Fruit fly (Drosophila melanogaster) whole organism, embryonic: ENCODE results near the gene CG8135.

Experiments
- BtbVII ChIP-seq: fragments of 200-800 bp; sonication (Bioruptor generic); optimal IDR thresholded peaks from 3 replicates; lab custom pipeline; 2017; ENCODE audit warnings: missing biosample characterization, mild to moderate bottlenecking, missing genetic modification characterization
- CG10431 ChIP-seq: fragments of 200-800 bp; sonication (Bioruptor generic); optimal IDR thresholded peaks from 3 replicates; lab custom pipeline; 2018; ENCODE audit warnings: missing biosample characterization, mild to moderate bottlenecking, missing genetic modification characterization
- CG11247 ChIP-seq: fragments of 200-800 bp; sonication (Bioruptor generic); IDR thresholded peaks from 2 replicates; pipeline ENCODE4 v1.3.6; 2022; ENCODE audit warnings: missing biosample characterization, missing genetic modification characterization
- CG11696 ChIP-seq: fragments of 200-800 bp; sonication (Bioruptor generic); IDR thresholded peaks from 2 replicates; pipeline ENCODE4 v1.3.6; 2022; ENCODE audit warnings: missing biosample characterization, missing genetic modification characterization
- CG14710 ChIP-seq: fragments of 200-800 bp; sonication (Bioruptor generic); optimal IDR thresholded peaks from 3 replicates; lab custom pipeline; 2019; ENCODE audit warnings: missing biosample characterization, mild to moderate bottlenecking, missing genetic modification characterization, moderate library complexity
- CG15514 ChIP-seq: fragments of 200-800 bp; sonication (Bioruptor generic); optimal IDR thresholded peaks from 3 replicates; lab custom pipeline; 2017; ENCODE audit warnings: missing biosample characterization, missing genetic modification characterization, mild to moderate bottlenecking, moderate library complexity, missing genetic modification reagents
- CG17802 ChIP-seq: fragments of 200-800 bp; sonication (Bioruptor generic); optimal IDR thresholded peaks from 2 replicates; lab custom pipeline; 2018; ENCODE audit warnings: missing biosample characterization, mild to moderate bottlenecking, missing genetic modification characterization, moderate library complexity
- CG3163 ChIP-seq: fragments of 200-800 bp; sonication (Bioruptor generic); optimal IDR thresholded peaks from 3 replicates; lab custom pipeline; 2016; ENCODE audit warnings: missing biosample characterization, missing genetic modification characterization
- CG4360 ChIP-seq: fragments of 200-800 bp; sonication (Bioruptor generic); IDR thresholded peaks from 2 replicates; pipeline ENCODE4 v1.3.6; 2022; ENCODE audit warnings: missing biosample characterization, missing genetic modification characterization
- CG43689 ChIP-seq: fragments of 200-800 bp; sonication (Bioruptor generic); IDR thresholded peaks from 2 replicates; pipeline ENCODE4 v1.3.6; 2022; ENCODE audit warnings: missing biosample characterization, missing genetic modification characterization
- CG6272 ChIP-seq: fragments of 200-800 bp; sonication (Bioruptor generic); IDR thresholded peaks from 2 replicates; pipeline ENCODE4 v1.3.6; 2022; ENCODE audit warnings: missing biosample characterization, missing genetic modification characterization
- CG6854 ChIP-seq: fragments of 200-800 bp; sonication (Bioruptor generic); optimal IDR thresholded peaks from 3 replicates; lab custom pipeline; 2017; ENCODE audit warnings: missing biosample characterization, mild to moderate bottlenecking, missing genetic modification characterization
- CG7745 ChIP-seq: fragments of 200-800 bp; sonication (Bioruptor generic); optimal IDR thresholded peaks from 2 replicates; lab custom pipeline; 2018; ENCODE audit warnings: missing biosample characterization, mild to moderate bottlenecking, missing genetic modification characterization, moderate library complexity
- CG8290 ChIP-seq, 3 experiments: fragments of 200-800 bp; sonication (Bioruptor generic); optimal IDR thresholded peaks; 2 replicates each; lab custom pipeline; 2016 to 2019; ENCODE audit warnings: missing biosample characterization in 3 of 3, missing genetic modification characterization in 3 of 3, mild to moderate bottlenecking in 2 of 3, moderate library complexity in 1 of 3
- CG8924 ChIP-seq: fragments of 200-800 bp; optimal IDR thresholded peaks from 3 replicates; lab custom pipeline; 2019; ENCODE audit warnings: missing biosample characterization, mild to moderate bottlenecking, missing genetic modification characterization, moderate library complexity
- Deaf1 ChIP-seq: fragments of 200-800 bp; optimal IDR thresholded peaks from 3 replicates; lab custom pipeline; 2019; ENCODE audit warnings: missing biosample characterization, mild to moderate bottlenecking, missing genetic modification characterization, moderate library complexity
- Fer1 ChIP-seq: fragments of 200-800 bp; sonication (Bioruptor generic); optimal IDR thresholded peaks from 2 replicates; lab custom pipeline; 2017; ENCODE audit warnings: missing biosample characterization, mild to moderate bottlenecking, missing genetic modification characterization
- HLHmδ ChIP-seq: fragments of 200-800 bp; sonication (Bioruptor generic); optimal IDR thresholded peaks from 2 replicates; lab custom pipeline; 2018; ENCODE audit warnings: missing biosample characterization, mild to moderate bottlenecking, missing genetic modification characterization, moderate library complexity
- Hand ChIP-seq: fragments of 200-800 bp; sonication (Bioruptor generic); optimal IDR thresholded peaks from 2 replicates; lab custom pipeline; 2017; ENCODE audit warnings: mild to moderate bottlenecking, missing biosample characterization, missing genetic modification reagents, missing genetic modification characterization
- HmgZ ChIP-seq: fragments of 200-800 bp; sonication (Bioruptor generic); optimal IDR thresholded peaks from 2 replicates; lab custom pipeline; 2018; ENCODE audit warnings: missing biosample characterization, mild to moderate bottlenecking, missing genetic modification characterization
- Jarid2 ChIP-seq: fragments of 200-800 bp; sonication (Bioruptor generic); optimal IDR thresholded peaks from 3 replicates; lab custom pipeline; 2017; ENCODE audit warnings: mild to moderate bottlenecking, missing biosample characterization, missing genetic modification reagents, missing genetic modification characterization
- Max ChIP-seq: fragments of 200-800 bp; sonication (Bioruptor generic); optimal IDR thresholded peaks from 2 replicates; lab custom pipeline; 2016; ENCODE audit warnings: missing biosample characterization, mild to moderate bottlenecking, missing genetic modification characterization
- Med ChIP-seq: fragments of 200-800 bp; sonication (Bioruptor generic); peaks from one replicate; lab custom pipeline; 2016; ENCODE audit warnings: missing biosample characterization, missing genetic modification characterization, mild to moderate bottlenecking, inconsistent platforms, moderate library complexity
- NC2α ChIP-seq: fragments of 200-800 bp; sonication (Bioruptor generic); optimal IDR thresholded peaks from 2 replicates; lab custom pipeline; 2016; ENCODE audit warnings: missing biosample characterization, missing genetic modification characterization
- NFAT ChIP-seq: fragments of 200-800 bp; sonication (Bioruptor generic); IDR thresholded peaks from 2 replicates; pipeline ENCODE4 v1.3.6; 2022; ENCODE audit warnings: missing biosample characterization, missing genetic modification characterization
- Optix ChIP-seq: fragments of 200-800 bp; sonication (Bioruptor generic); IDR thresholded peaks from 3 replicates; pipeline ENCODE4 v1.3.6; 2022; ENCODE audit warnings: missing biosample characterization, missing genetic modification characterization
- Ravus ChIP-seq: fragments of 200-800 bp; sonication (Bioruptor generic); IDR thresholded peaks from 2 replicates; pipeline ENCODE4 v1.3.6; 2022; ENCODE audit warnings: missing biosample characterization, missing genetic modification characterization
- Trl ChIP-seq, 3 experiments: fragments of >200 bp in 2 of 3; fragments of 200-800 bp in 1 of 3; sonication (Bioruptor generic) in 1 of 3; optimal IDR thresholded peaks; 2 replicates in 1 of 3; 3 replicates in 2 of 3; lab custom pipeline; 2016 to 2017; ENCODE audit warnings: missing biosample characterization in 1 of 3, missing genetic modification characterization in 1 of 3
- ase ChIP-seq: fragments of 200-800 bp; sonication (Bioruptor generic); IDR thresholded peaks from 3 replicates; pipeline ENCODE4 v1.3.6; 2022; ENCODE audit warnings: missing biosample characterization, missing genetic modification characterization
- bigmax ChIP-seq: fragments of 200-800 bp; sonication (Bioruptor generic); optimal IDR thresholded peaks from 2 replicates; lab custom pipeline; 2018; ENCODE audit warnings: missing biosample characterization, mild to moderate bottlenecking, missing genetic modification characterization
- cad ChIP-seq: fragments of >200 bp; optimal IDR thresholded peaks from 2 replicates; lab custom pipeline; 2017; ENCODE audit warnings: missing biosample characterization, missing genetic modification characterization
- cg ChIP-seq: fragments of 200-800 bp; sonication (Bioruptor generic); optimal IDR thresholded peaks from 3 replicates; lab custom pipeline; 2019; ENCODE audit warnings: missing biosample characterization, mild to moderate bottlenecking, missing genetic modification characterization, moderate library complexity
- crol ChIP-seq: fragments of 200-800 bp; sonication (Bioruptor generic); IDR thresholded peaks from 2 replicates; pipeline ENCODE4 v1.3.6; 2022; ENCODE audit warnings: missing biosample characterization, missing genetic modification characterization
- danr ChIP-seq: fragments of 200-800 bp; sonication (Bioruptor generic); IDR thresholded peaks from 2 replicates; pipeline ENCODE4 v1.3.6; 2022; ENCODE audit warnings: missing biosample characterization, missing genetic modification characterization
- esg ChIP-seq: fragments of 200-800 bp; sonication (Bioruptor generic); conservative IDR thresholded peaks from 2 replicates; pipeline ENCODE4 v1.3.6; 2022; ENCODE audit warnings: missing biosample characterization, missing genetic modification characterization
- ftz-f1 ChIP-seq: fragments of 200-800 bp; sonication (Bioruptor generic); optimal IDR thresholded peaks from 2 replicates; lab custom pipeline; 2016; ENCODE audit warnings: missing biosample characterization, missing genetic modification characterization
- fu2 ChIP-seq: fragments of 200-800 bp; sonication (Bioruptor generic); optimal IDR thresholded peaks from 2 replicates; lab custom pipeline; 2016; ENCODE audit warnings: missing biosample characterization, missing genetic modification characterization
- grau ChIP-seq: fragments of 200-800 bp; optimal IDR thresholded peaks from 3 replicates; lab custom pipeline; 2019; ENCODE audit warnings: missing biosample characterization, mild to moderate bottlenecking, missing genetic modification characterization, moderate library complexity
- hbn ChIP-seq: fragments of 200-800 bp; sonication (Bioruptor generic); IDR thresholded peaks from 2 replicates; pipeline ENCODE4 v1.3.6; 2022; ENCODE audit warnings: missing biosample characterization, missing genetic modification characterization; ENCODE audit not compliant: partially characterized antibody
- lab ChIP-seq: fragments of 200-800 bp; sonication (Bioruptor generic); optimal IDR thresholded peaks from 3 replicates; lab custom pipeline; 2017; ENCODE audit warnings: missing biosample characterization, missing genetic modification characterization, mild to moderate bottlenecking, moderate library complexity, missing genetic modification reagents
- nau ChIP-seq: fragments of 200-800 bp; sonication (Bioruptor generic); optimal IDR thresholded peaks from 3 replicates; lab custom pipeline; 2017; ENCODE audit warnings: missing biosample characterization, mild to moderate bottlenecking, missing genetic modification characterization, missing genetic modification reagents
- oc ChIP-seq: fragments of 200-800 bp; sonication (Bioruptor generic); optimal IDR thresholded peaks from 2 replicates; lab custom pipeline; 2018; ENCODE audit warnings: missing biosample characterization, mild to moderate bottlenecking, missing genetic modification characterization, moderate library complexity
- pb ChIP-seq: fragments of 200-800 bp; sonication (Bioruptor generic); optimal IDR thresholded peaks from 3 replicates; lab custom pipeline; 2016; ENCODE audit warnings: missing biosample characterization, missing genetic modification characterization
- schlank ChIP-seq: fragments of 200-800 bp; sonication (Bioruptor generic); optimal IDR thresholded peaks from 2 replicates; lab custom pipeline; 2018; ENCODE audit warnings: missing biosample characterization, mild to moderate bottlenecking, missing genetic modification characterization
- sens ChIP-seq: fragments of 200-800 bp; sonication (Bioruptor generic); peaks from one replicate; lab custom pipeline; 2016; ENCODE audit warnings: missing biosample characterization, missing genetic modification characterization
- stwl ChIP-seq: fragments of 200-800 bp; sonication (Bioruptor generic); optimal IDR thresholded peaks from 3 replicates; lab custom pipeline; 2018; ENCODE audit warnings: missing biosample characterization, mild to moderate bottlenecking, missing genetic modification characterization, moderate library complexity
- tio ChIP-seq: fragments of 200-800 bp; sonication (Bioruptor generic); optimal IDR thresholded peaks from 2 replicates; lab custom pipeline; 2017; ENCODE audit warnings: missing biosample characterization, missing genetic modification characterization, inconsistent platforms
- vfl ChIP-seq: fragments of 200-800 bp; sonication (Bioruptor generic); optimal IDR thresholded peaks from 2 replicates; lab custom pipeline; 2016; ENCODE audit warnings: missing biosample characterization, missing genetic modification characterization
- vnd ChIP-seq: fragments of 200-800 bp; sonication (Bioruptor generic); IDR thresholded peaks from 3 replicates; pipeline ENCODE4 v1.3.6; 2022; ENCODE audit warnings: missing biosample characterization, missing genetic modification characterization; ENCODE audit not compliant: partially characterized antibody
- wek ChIP-seq: fragments of 200-800 bp; sonication (Bioruptor generic); optimal IDR thresholded peaks from 3 replicates; lab custom pipeline; 2018; ENCODE audit warnings: missing biosample characterization, mild to moderate bottlenecking, missing genetic modification characterization, moderate library complexity
- yki ChIP-seq: fragments of >200 bp; optimal IDR thresholded peaks from 3 replicates; lab custom pipeline; 2018

Gene CG8135

DNA sequence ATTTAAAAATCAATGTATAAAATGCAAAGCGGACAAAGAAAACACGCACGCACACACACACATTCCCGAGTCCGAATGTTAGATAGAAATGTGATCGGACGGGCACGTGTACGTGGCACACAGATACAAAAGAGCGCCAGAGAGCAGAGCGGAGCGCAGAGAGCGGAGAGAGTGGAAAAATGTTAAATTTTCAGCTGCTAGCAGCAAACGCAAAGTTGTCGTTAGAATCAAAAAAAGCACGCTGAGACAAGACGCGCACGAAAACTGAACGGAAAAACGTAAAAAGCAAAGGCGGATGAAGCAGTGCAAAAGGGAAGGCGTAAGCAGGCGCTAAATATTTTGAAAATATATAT lies 15.1 kb downstream of the CG8135 start (continued):
- TF ChIP-seq cad (no peak), fu2 (no peak), sens (GFP tag; lab: Kevin White, UChicago) (peak; percentile 89), stwl (tag; lab: Kevin White, UChicago) (no peak), CG7745 (peak; percentile 47), CG8924 (peak; percentile 11), Deaf1 (tag; lab: Kevin White, UChicago) (peak; percentile 85), CG14710 (no peak), CG6854 (GFP tag; lab: Kevin White, UChicago) (peak; percentile 44), CG10431 (GFP tag; lab: Kevin White, UChicago) (no peak), wek (no peak), BtbVII (GFP tag; lab: Kevin White, UChicago) (peak; percentile 39), bigmax (GFP tag; lab: Kevin White, UChicago) (peak; percentile 9), danr (GFP tag; lab: Robert Waterston, UW) (no peak), Ravus (GFP tag; lab: Robert Waterston, UW) (no peak), oc (tag; lab: Kevin White, UChicago) (no peak), NC2α (GFP tag; lab: Kevin White, UChicago) (no peak), CG6272 (GFP tag; lab: Robert Waterston, UW) (no peak), ase (GFP tag; lab: Robert Waterston, UW) (no peak), schlank (no peak), Max (GFP tag; lab: Kevin White, UChicago) (peak; percentile 59), hbn (GFP tag; lab: Robert Waterston, UW) (no peak), HmgZ (tag; lab: Kevin White, UChicago) (no peak), Med (GFP tag; lab: Kevin White, UChicago) (peak; percentile 73), Trl (optimal IDR thresholded peaks at IDR 0.05; lab: Kevin White, UChicago) (peak; percentile 99), Trl (GFP tag; optimal IDR thresholded peaks at IDR 0.05; lab: Kevin White, UChicago) (peak; percentile 86), Optix (GFP tag; lab: Robert Waterston, UW) (no peak), grau (tag; lab: Kevin White, UChicago) (peak; percentile 10), pb (GFP tag; lab: Kevin White, UChicago) (no peak), Fer1 (GFP tag; lab: Kevin White, UChicago) (peak; percentile 41), yki (lab: Kevin White, UChicago) (peak; percentile 98), nau (GFP tag; lab: Kevin White, UChicago) (peak; percentile 24), CG8290 (GFP tag; optimal IDR thresholded peaks at IDR 0.05; lab: Kevin White, UChicago) (no peak), CG8290 (tag; optimal IDR thresholded peaks at IDR 0.05; lab: Kevin White, UChicago) (peak in 1 of 2 experiments; percentile 3), NFAT (GFP tag; lab: Robert Waterston, UW) (no peak), crol (GFP tag; lab: Robert Waterston, UW) (no peak), vfl (GFP tag; lab: Kevin White, UChicago) (no peak), esg (GFP tag; lab: Robert Waterston, UW) (no peak), CG11247 (GFP tag; lab: Robert Waterston, UW) (no peak), CG3163 (GFP tag; lab: Kevin White, UChicago) (peak; percentile 60), CG4360 (GFP tag; lab: Robert Waterston, UW) (no peak), CG15514 (GFP tag; lab: Kevin White, UChicago) (peak; percentile 36), Jarid2 (GFP tag; lab: Kevin White, UChicago) (peak; percentile 72), Hand (peak; percentile 25), HLHmδ (GFP tag; lab: Kevin White, UChicago) (peak; percentile 52), vnd (GFP tag; lab: Robert Waterston, UW) (no peak), ftz-f1 (GFP tag; lab: Kevin White, UChicago) (peak; percentile 14), tio (GFP tag; lab: Kevin White, UChicago) (no peak), CG17802 (tag; lab: Kevin White, UChicago) (no peak), CG43689 (GFP tag; lab: Robert Waterston, UW) (no peak), CG11696 (GFP tag; lab: Robert Waterston, UW) (no peak), cg (peak; percentile 94), lab (GFP tag; lab: Kevin White, UChicago) (peak; percentile 7)
